Worm (Caenorhabditis elegans) whole organism, L1 larva: Measurements from ENCODE around the gene ZK1010.2.

Experiments
- C16A3.4 ChIP-seq: fragments of 150-350 bp; optimal IDR thresholded peaks from 2 replicates; lab custom pipeline; 2014; ENCODE audit warnings: missing biosample characterization, missing genetic modification characterization
- Y116A8C.19 ChIP-seq: sonication (generic microtip); optimal IDR thresholded peaks from 2 replicates; lab custom pipeline; 2016; ENCODE audit warnings: missing compliant biosample characterization, missing genetic modification characterization, borderline replicate concordance
- aha-1 ChIP-seq: fragments of 150-350 bp; optimal IDR thresholded peaks from 2 replicates; lab custom pipeline; 2014; ENCODE audit warnings: missing biosample characterization, missing genetic modification characterization
- aly-2 ChIP-seq: fragments of 150-350 bp; optimal IDR thresholded peaks from 2 replicates; lab custom pipeline; 2014; ENCODE audit warnings: missing biosample characterization, missing genetic modification characterization
- ama-1 ChIP-seq: fragments of 150-350 bp; optimal IDR thresholded peaks from 2 replicates; lab custom pipeline; 2014
- blmp-1 ChIP-seq: fragments of 150-350 bp; optimal IDR thresholded peaks from 2 replicates; lab custom pipeline; 2014; ENCODE audit warnings: missing biosample characterization, missing genetic modification characterization
- ceh-82 ChIP-seq, 3 experiments: fragments of 150-350 bp in 1 of 3; sonication (generic microtip) in 2 of 3; optimal IDR thresholded peaks; 2 replicates each; lab custom pipeline; 2014 to 2017; ENCODE audit warnings: missing biosample characterization in 3 of 3, missing genetic modification characterization in 3 of 3
- ceh-90 ChIP-seq: sonication (generic microtip); optimal IDR thresholded peaks from 2 replicates; lab custom pipeline; 2016; ENCODE audit warnings: missing genetic modification characterization, missing compliant biosample characterization
- ces-1 ChIP-seq: fragments of 150-350 bp; optimal IDR thresholded peaks from 2 replicates; lab custom pipeline; 2014; ENCODE audit warnings: missing biosample characterization, missing genetic modification reagents, missing genetic modification characterization
- dpl-1 ChIP-seq, 3 experiments: fragments of 150-350 bp in 2 of 3; sonication (generic microtip) in 1 of 3; optimal IDR thresholded peaks; 2 replicates each; lab custom pipeline; 2014 to 2017; ENCODE audit warnings: missing biosample characterization in 3 of 3, missing genetic modification characterization in 3 of 3, missing genetic modification reagents in 3 of 3
- efl-1 ChIP-seq, 4 experiments: fragments of 150-350 bp; optimal IDR thresholded peaks in 3 of 4; peaks in 1 of 4; 1 replicate in 1 of 4; 2 replicates in 3 of 4; lab custom pipeline; 2014; ENCODE audit warnings: missing biosample characterization in 2 of 4, missing genetic modification characterization in 2 of 4, missing genetic modification reagents in 2 of 4
- efl-3 ChIP-seq: fragments of 200-800 bp; sonication (Bioruptor generic); optimal IDR thresholded peaks from 2 replicates; lab custom pipeline; 2018; ENCODE audit warnings: mild to moderate bottlenecking, missing genetic modification characterization, missing compliant biosample characterization
- egl-13 ChIP-seq: sonication (generic microtip); optimal IDR thresholded peaks from 2 replicates; lab custom pipeline; 2016; ENCODE audit warnings: missing genotype, missing genetic modification reagents, missing genetic modification characterization, missing compliant biosample characterization
- elt-2 ChIP-seq: sonication (generic microtip); optimal IDR thresholded peaks from 2 replicates; lab custom pipeline; 2016; ENCODE audit warnings: missing genetic modification characterization, mild to moderate bottlenecking, inconsistent platforms, missing compliant biosample characterization, missing genetic modification reagents
- ets-5 ChIP-seq: fragments of 200-800 bp; sonication (Bioruptor generic); IDR thresholded peaks from 2 replicates; pipeline ENCODE4 v1.3.6; 2022; ENCODE audit warnings: missing genetic modification characterization, missing compliant biosample characterization
- fkh-8 ChIP-seq: sonication (generic microtip); optimal IDR thresholded peaks from 2 replicates; lab custom pipeline; 2016; ENCODE audit warnings: mild to moderate bottlenecking, missing genetic modification characterization, missing compliant biosample characterization
- grh-1 ChIP-seq: fragments of 200-800 bp; sonication (Bioruptor generic); IDR thresholded peaks from 2 replicates; pipeline ENCODE4 v1.3.6; 2022; ENCODE audit warnings: missing genetic modification reagents, missing genetic modification characterization, missing compliant biosample characterization
- hpl-2 ChIP-seq: fragments of 150-350 bp; optimal IDR thresholded peaks from 2 replicates; lab custom pipeline; 2014; ENCODE audit warnings: missing biosample characterization, missing genetic modification reagents, missing genetic modification characterization
- irx-1 ChIP-seq: sonication (generic microtip); optimal IDR thresholded peaks from 2 replicates; lab custom pipeline; 2016; ENCODE audit warnings: missing genetic modification characterization, missing compliant biosample characterization
- isw-1 ChIP-seq: fragments of 200-800 bp; sonication (Bioruptor generic); IDR thresholded peaks from 2 replicates; pipeline ENCODE4 v1.3.6; 2022; ENCODE audit warnings: missing genetic modification characterization, missing compliant biosample characterization
- lin-13 ChIP-seq: fragments of 150-350 bp; optimal IDR thresholded peaks from 2 replicates; lab custom pipeline; 2014; ENCODE audit warnings: missing biosample characterization, missing genetic modification reagents, missing genetic modification characterization
- lin-14 ChIP-seq: fragments of 200-800 bp; sonication (Bioruptor generic); optimal IDR thresholded peaks from 2 replicates; lab custom pipeline; 2018; ENCODE audit warnings: mild to moderate bottlenecking, missing genetic modification characterization, moderate library complexity, missing compliant biosample characterization
- lin-15B ChIP-seq: fragments of 150-350 bp; sonication (generic microtip); optimal IDR thresholded peaks from 3 replicates; lab custom pipeline; 2014; ENCODE audit warnings: missing biosample characterization, missing genetic modification characterization
- lin-35 ChIP-seq, 2 experiments: fragments of 150-350 bp; optimal IDR thresholded peaks; 2 replicates each; lab custom pipeline; 2014; ENCODE audit warnings: missing biosample characterization in 2 of 2, missing genetic modification characterization in 2 of 2, missing genetic modification reagents in 2 of 2
- mdl-1 ChIP-seq, 2 experiments: fragments of 150-350 bp; optimal IDR thresholded peaks; 2 replicates each; lab custom pipeline; 2014 to 2017; ENCODE audit warnings: missing biosample characterization in 2 of 2, missing genetic modification characterization in 2 of 2, inconsistent platforms in 1 of 2
- mep-1 ChIP-seq: fragments of 150-350 bp; optimal IDR thresholded peaks from 2 replicates; lab custom pipeline; 2014; ENCODE audit warnings: missing biosample characterization, missing genetic modification characterization
- nhr-11 ChIP-seq: fragments of 150-350 bp; optimal IDR thresholded peaks from 2 replicates; lab custom pipeline; 2014; ENCODE audit warnings: missing biosample characterization, missing genetic modification characterization
- nhr-12 ChIP-seq: sonication (generic microtip); optimal IDR thresholded peaks from 2 replicates; lab custom pipeline; 2017; ENCODE audit warnings: missing biosample characterization, missing genetic modification characterization
- nhr-20 ChIP-seq: sonication (generic microtip); optimal IDR thresholded peaks from 2 replicates; lab custom pipeline; 2016; ENCODE audit warnings: mild to moderate bottlenecking, missing genetic modification characterization, missing compliant biosample characterization
- nhr-71 ChIP-seq: sonication (generic microtip); optimal IDR thresholded peaks from 2 replicates; lab custom pipeline; 2016; ENCODE audit warnings: mild to moderate bottlenecking, missing genetic modification characterization, moderate library complexity, missing compliant biosample characterization
- nhr-76 ChIP-seq: sonication (generic microtip); optimal IDR thresholded peaks from 2 replicates; lab custom pipeline; 2017; ENCODE audit warnings: missing biosample characterization, missing genetic modification characterization
- nhr-84 ChIP-seq: sonication (generic microtip); optimal IDR thresholded peaks from 2 replicates; lab custom pipeline; 2017; ENCODE audit warnings: missing biosample characterization, missing genetic modification characterization
- nhr-85 ChIP-seq: sonication (generic microtip); peaks from one replicate; lab custom pipeline; 2016; ENCODE audit warnings: missing genetic modification characterization, inconsistent platforms, missing compliant biosample characterization
- nhr-90 ChIP-seq: sonication (generic microtip); optimal IDR thresholded peaks from 2 replicates; lab custom pipeline; 2016; ENCODE audit warnings: mild to moderate bottlenecking, missing genetic modification characterization, missing compliant biosample characterization; ENCODE audit not compliant: poor library complexity
- pag-3 ChIP-seq: sonication (generic microtip); optimal IDR thresholded peaks from 2 replicates; lab custom pipeline; 2017; ENCODE audit warnings: missing genetic modification characterization, mild to moderate bottlenecking, missing compliant biosample characterization, antibody characterized with exemption, borderline replicate concordance; ENCODE audit not compliant: insufficient read depth
- pqm-1 ChIP-seq: sonication (generic microtip); optimal IDR thresholded peaks from 3 replicates; lab custom pipeline; 2017; ENCODE audit warnings: missing biosample characterization, missing genetic modification characterization
- rnt-1 ChIP-seq: sonication (generic microtip); optimal IDR thresholded peaks from 2 replicates; lab custom pipeline; 2016; ENCODE audit warnings: mild to moderate bottlenecking, missing genetic modification characterization, moderate library complexity, missing compliant biosample characterization
- skn-1 ChIP-seq: fragments of 150-350 bp; optimal IDR thresholded peaks from 2 replicates; lab custom pipeline; 2014; ENCODE audit warnings: missing biosample characterization, missing genetic modification characterization
- sptf-1 ChIP-seq: fragments of 150-350 bp; optimal IDR thresholded peaks from 2 replicates; lab custom pipeline; 2014; ENCODE audit warnings: missing biosample characterization, missing genetic modification characterization
- sup-37 ChIP-seq: fragments of 200-800 bp; sonication (Bioruptor generic); optimal IDR thresholded peaks from 2 replicates; lab custom pipeline; 2018; ENCODE audit warnings: mild to moderate bottlenecking, missing genetic modification characterization, missing compliant biosample characterization
- unc-130 ChIP-seq: fragments of 150-350 bp; optimal IDR thresholded peaks from 2 replicates; lab custom pipeline; 2017; ENCODE audit warnings: missing biosample characterization, missing genetic modification characterization, inconsistent platforms
- unc-30 ChIP-seq: sonication (generic microtip); optimal IDR thresholded peaks from 2 replicates; lab custom pipeline; 2017; ENCODE audit warnings: missing biosample characterization, missing genetic modification characterization
- unc-86 ChIP-seq: sonication (generic microtip); optimal IDR thresholded peaks from 2 replicates; lab custom pipeline; 2016; ENCODE audit warnings: missing genetic modification characterization, missing compliant biosample characterization
- unc-98 ChIP-seq: fragments of 200-800 bp; sonication (Bioruptor generic); IDR thresholded peaks from 2 replicates; pipeline ENCODE4 v1.3.6; 2022; ENCODE audit warnings: missing genetic modification characterization, missing compliant biosample characterization
- vab-15 ChIP-seq: sonication (generic microtip); optimal IDR thresholded peaks from 2 replicates; lab custom pipeline; 2017; ENCODE audit warnings: missing genotype, mild to moderate bottlenecking, missing genetic modification characterization, missing compliant biosample characterization
- xbp-1 ChIP-seq: sonication (generic microtip); optimal IDR thresholded peaks from 2 replicates; lab custom pipeline; 2016; ENCODE audit warnings: missing genetic modification characterization, missing compliant biosample characterization
- ztf-11 ChIP-seq, 2 experiments: sonication (generic microtip); optimal IDR thresholded peaks; 2 replicates each; lab custom pipeline; 2016 to 2017; ENCODE audit warnings: missing genetic modification characterization in 2 of 2, missing biosample characterization in 1 of 2, missing compliant biosample characterization in 1 of 2

The ZK1010.2 gene

ce11 chrIII:12934417-12934816, 43.2 kb downstream of the ZK1010.2 start, which contains the start of gene epg-3:
Gene epg-3, plus strand, starts transcription at chrIII:12934717.
- TF ChIP-seq ets-5 (GFP tag; lab: Robert Waterston, UW), result no peak
- no peak for TF ChIP-seq hpl-2 (GFP tag; lab: Kevin White, UChicago)
- no peak for TF ChIP-seq pqm-1 (tag; lab: Kevin White, UChicago)
- TF ChIP-seq unc-98 (GFP tag; lab: Robert Waterston, UW), result no peak
- TF ChIP-seq unc-30 (tag; lab: Kevin White, UChicago), result no peak
- TF ChIP-seq ceh-90, result no peak
- TF ChIP-seq lin-14 (GFP tag; lab: Kevin White, UChicago), result no peak
- TF ChIP-seq lin-13 (GFP tag; lab: Kevin White, UChicago), result no peak
- TF ChIP-seq lin-35 (GFP tag; optimal IDR thresholded peaks at IDR 0.05; lab: Kevin White, UChicago), result no peak
- TF ChIP-seq lin-15B (tag; lab: Kevin White, UChicago), result no peak
- no peak for TF ChIP-seq C16A3.4 (tag; lab: Kevin White, UChicago)
- no peak for TF ChIP-seq efl-3
- no peak for TF ChIP-seq Y116A8C.19
- no peak for TF ChIP-seq vab-15 (tag; lab: Kevin White, UChicago)
- TF ChIP-seq nhr-20, result no peak
- no peak for TF ChIP-seq aha-1 (tag; lab: Kevin White, UChicago)
- TF ChIP-seq, all 84 proteins: peak for 0

ce11 chrIII:12932776-12933175, 44.9 kb downstream of the ZK1010.2 start:
- TF ChIP-seq blmp-1 (tag; lab: Kevin White, UChicago), result peak; percentile 56
- TF ChIP-seq egl-13 (tag; lab: Kevin White, UChicago), result no peak
- TF ChIP-seq, all 84 proteins: peak for 1

ce11 chrIII:12931786-12932427, 45.8 kb downstream of the ZK1010.2 start, which contains the start of gene rbm-7:
Gene rbm-7, minus strand, starts transcription at chrIII:12931867.
- peak; percentile 12 for TF ChIP-seq sup-37 (GFP tag; lab: Kevin White, UChicago)
- peak; percentile 52 for TF ChIP-seq unc-130 (tag; lab: Kevin White, UChicago)
- peak in 1 of 2 experiments; percentile 21 for TF ChIP-seq ztf-11 (tag; optimal IDR thresholded peaks at IDR 0.05; lab: Kevin White, UChicago)
- TF ChIP-seq unc-86 (tag; lab: Kevin White, UChicago), result peak; percentile 72
- TF ChIP-seq nhr-76 (tag; lab: Kevin White, UChicago), result peak; percentile 26
- peak; percentile 76 for TF ChIP-seq xbp-1 (tag; lab: Kevin White, UChicago)
- no peak for TF ChIP-seq pag-3 (tag; lab: Kevin White, UChicago)
- peak; percentile 69 for TF ChIP-seq isw-1
- peak; percentile 64 for TF ChIP-seq skn-1 (tag; lab: Kevin White, UChicago)
- TF ChIP-seq nhr-71 (tag; lab: Kevin White, UChicago), result peak; percentile 83
- no peak for TF ChIP-seq ces-1 (GFP tag; lab: Kevin White, UChicago)
- peak; percentile 53; the same call in 1 of the 2 replicates for TF ChIP-seq grh-1 (GFP tag; lab: Robert Waterston, UW)
- TF ChIP-seq dpl-1 (GFP tag; optimal IDR thresholded peaks at IDR 0.05; lab: Kevin White, UChicago), result peak; percentile 60 to 80 (median 77)
- TF ChIP-seq aly-2 (tag; lab: Kevin White, UChicago), result peak; percentile 30
- no peak for TF ChIP-seq lin-14 (GFP tag; lab: Kevin White, UChicago)
- no peak for TF ChIP-seq ama-1 (lab: Kevin White, UChicago)
- TF ChIP-seq efl-1 (optimal IDR thresholded peaks at IDR 0.05; lab: Kevin White, UChicago), result peak; percentile 78 to 82
- TF ChIP-seq efl-1 (GFP tag; optimal IDR thresholded peaks at IDR 0.05 in 1 of 2; lab: Kevin White, UChicago), result peak; percentile 77 to 97
- peak; percentile 87 for TF ChIP-seq rnt-1 (tag; lab: Kevin White, UChicago)
- peak in 1 of 2 experiments; percentile 59 for TF ChIP-seq mdl-1 (tag; optimal IDR thresholded peaks at IDR 0.05; lab: Kevin White, UChicago)
- peak; percentile 79 to 86 for TF ChIP-seq lin-35 (GFP tag; optimal IDR thresholded peaks at IDR 0.05; lab: Kevin White, UChicago)
- TF ChIP-seq nhr-85, result peak; percentile 78
- peak; percentile 92 for TF ChIP-seq mep-1 (tag; lab: Kevin White, UChicago)
- peak; percentile 76 for TF ChIP-seq nhr-90 (tag; lab: Kevin White, UChicago)
- TF ChIP-seq ceh-82 (tag; optimal IDR thresholded peaks at IDR 0.05; lab: Kevin White, UChicago), result peak; percentile 75 to 76 (median 76)
- no peak for TF ChIP-seq sptf-1 (tag; lab: Kevin White, UChicago)
- peak; percentile 24 for TF ChIP-seq elt-2 (tag; lab: Kevin White, UChicago)
- TF ChIP-seq fkh-8 (tag; lab: Kevin White, UChicago), result peak; percentile 41
- no peak for TF ChIP-seq nhr-11 (tag; lab: Kevin White, UChicago)
- peak; percentile 67 for TF ChIP-seq lin-15B (tag; lab: Kevin White, UChicago)
- TF ChIP-seq lin-13 (GFP tag; lab: Kevin White, UChicago), result peak; percentile 60
- TF ChIP-seq ceh-90, result peak; percentile 4
- TF ChIP-seq nhr-84 (tag; lab: Kevin White, UChicago), result no peak
- peak; percentile 66 for TF ChIP-seq irx-1 (tag; lab: Kevin White, UChicago)
- TF ChIP-seq nhr-20, result peak; percentile 70
- no peak for TF ChIP-seq nhr-12 (tag; lab: Kevin White, UChicago)
